Fruit fly (Drosophila melanogaster) Kc167 (cell line): Measurements from ENCODE around the gene CG14564.

Source experiments
- h ChIP-seq: fragments of >200 bp; optimal IDR thresholded peaks from 3 replicates; lab custom pipeline; 2018; ENCODE audit warnings: missing external identifiers
- insv ChIP-seq: fragments of >200 bp; optimal IDR thresholded peaks from 3 replicates; lab custom pipeline; 2018; ENCODE audit warnings: missing external identifiers
- psq ChIP-seq: fragments of >200 bp; optimal IDR thresholded peaks from 2 replicates; lab custom pipeline; 2017; ENCODE audit warnings: missing external identifiers

DNA sequence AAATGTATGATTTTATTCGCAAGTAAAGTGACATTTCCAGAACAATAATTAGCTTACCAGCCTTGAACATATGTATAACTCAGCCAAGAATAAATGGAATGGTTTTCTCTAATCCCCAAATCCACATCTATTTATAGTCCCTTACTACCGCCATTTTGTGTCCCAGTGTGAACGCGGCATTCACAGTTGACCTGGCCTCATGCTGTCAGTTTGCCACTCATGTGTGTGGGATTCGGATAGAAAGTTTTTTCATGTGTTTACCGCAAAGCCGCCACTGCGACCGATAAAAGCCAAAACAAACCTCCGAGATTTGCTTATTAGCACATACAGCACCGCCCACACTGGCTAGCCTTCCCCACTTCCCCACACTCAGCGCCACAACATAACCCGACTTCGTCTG, 9.0 kb downstream of the CG14564 start:
- no peak for TF ChIP-seq h (lab: Kevin White, UChicago)
- no peak for TF ChIP-seq insv
- TF ChIP-seq psq (lab: Kevin White, UChicago), result no peak
